Worm (Caenorhabditis elegans) whole organism, mixed stage, embryonic: ENCODE results near the gene str-115.

ENCODE experiments used
- blmp-1 ChIP-seq: fragments of 150-350 bp; optimal IDR thresholded peaks from 2 replicates; lab custom pipeline; 2014; ENCODE audit warnings: missing biosample characterization, missing genetic modification characterization
- lsy-2 ChIP-seq: fragments of 150-350 bp; optimal IDR thresholded peaks from 2 replicates; lab custom pipeline; 2014; ENCODE audit warnings: missing biosample characterization, missing genetic modification characterization
- mep-1 ChIP-seq: fragments of 150-350 bp; optimal IDR thresholded peaks from 2 replicates; lab custom pipeline; 2017; ENCODE audit warnings: missing biosample characterization, missing genetic modification reagents, missing genetic modification characterization, inconsistent platforms
- mls-2 ChIP-seq: sonication (generic microtip); optimal IDR thresholded peaks from 2 replicates; lab custom pipeline; 2016; ENCODE audit warnings: mild to moderate bottlenecking, missing genetic modification characterization, moderate library complexity, missing compliant biosample characterization
- nhr-12 ChIP-seq: fragments of 150-350 bp; optimal IDR thresholded peaks from 2 replicates; lab custom pipeline; 2014; ENCODE audit warnings: missing biosample characterization, missing genetic modification characterization
- nhr-237 ChIP-seq: fragments of 150-350 bp; optimal IDR thresholded peaks from 2 replicates; lab custom pipeline; 2014; ENCODE audit warnings: missing biosample characterization, missing genetic modification characterization
- nhr-28 ChIP-seq: fragments of 150-350 bp; optimal IDR thresholded peaks from 2 replicates; lab custom pipeline; 2014; ENCODE audit warnings: missing biosample characterization, missing genetic modification characterization
- snpc-4 ChIP-seq: fragments of 150-350 bp; optimal IDR thresholded peaks from 2 replicates; lab custom pipeline; 2014; ENCODE audit warnings: missing biosample characterization, missing genetic modification characterization

DNA sequence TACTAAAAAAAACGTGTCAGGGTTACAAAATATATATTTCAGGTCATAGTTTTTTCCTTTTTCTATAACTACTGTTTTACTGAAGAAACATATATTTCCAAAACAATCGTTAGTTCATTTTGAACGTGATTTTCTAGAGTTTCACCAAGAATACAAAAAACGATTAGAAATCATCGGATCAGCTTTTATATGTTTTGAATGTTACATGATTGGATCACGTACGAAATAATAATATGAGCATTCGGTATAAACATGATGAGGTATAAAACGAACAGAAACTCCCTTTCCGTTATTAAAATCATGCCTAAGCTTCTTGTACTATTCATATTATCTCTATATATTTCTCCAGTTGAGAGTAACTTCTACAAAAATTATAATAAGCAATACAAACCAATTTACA lies 4.0 kb downstream of the str-115 start, which contains the start of gene clec-223:
- TF ChIP-seq mls-2 = no peak
- TF ChIP-seq mep-1 (tag; lab: Kevin White, UChicago) = no peak
- TF ChIP-seq lsy-2 (tag; lab: Kevin White, UChicago) = no peak
- TF ChIP-seq nhr-28 (tag; lab: Kevin White, UChicago) = no peak
- no peak for TF ChIP-seq nhr-12 (tag; lab: Kevin White, UChicago)
- TF ChIP-seq snpc-4 (tag; lab: Kevin White, UChicago) = no peak
- no peak for TF ChIP-seq nhr-237 (tag; lab: Kevin White, UChicago)
- TF ChIP-seq blmp-1 (tag; lab: Kevin White, UChicago) = no peak
